Worm (Caenorhabditis elegans): ENCODE results near the gene sas-6.

DNA sequence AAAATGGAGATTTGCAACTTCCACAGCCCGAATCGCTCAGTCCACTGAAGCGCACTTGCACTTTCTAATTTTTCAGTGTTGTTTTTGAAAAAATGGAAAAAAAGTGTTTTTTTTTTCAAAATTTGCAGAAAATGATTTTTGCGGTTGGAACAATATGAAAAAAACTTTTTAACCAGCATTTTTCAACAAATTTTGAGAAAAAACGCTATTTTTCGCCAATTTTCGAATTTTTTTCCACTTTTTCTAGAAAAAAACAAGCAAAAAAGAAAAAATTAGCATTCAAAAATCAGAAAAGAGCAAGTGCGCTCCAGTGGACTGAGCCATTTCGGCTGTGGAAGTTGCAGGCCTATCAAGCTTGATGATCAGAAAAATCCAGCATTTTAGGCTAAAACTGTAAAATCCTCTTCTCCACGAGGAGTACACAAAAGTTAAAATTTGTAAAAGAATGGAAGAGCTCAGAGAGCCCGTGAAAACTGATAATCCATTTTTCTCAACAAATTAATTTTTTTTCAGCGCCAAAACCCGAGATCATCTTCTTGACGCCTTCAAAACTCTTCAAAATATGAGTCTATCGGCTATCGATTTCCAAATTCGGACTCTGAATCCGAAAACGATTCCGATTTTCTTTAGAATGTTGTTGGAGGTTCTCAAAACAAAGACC, 6.8 kb upstream of the sas-6 start:
- TF ChIP-seq nfya-1 (tag; optimal IDR thresholded peaks at IDR 0.05; ENCODE audit: borderline replicate concordance, insufficient read depth) (no peak), nhr-179 (tag; optimal IDR thresholded peaks at IDR 0.05) (no peak), pbrm-1 (GFP tag; IDR thresholded peaks at IDR 0.05) (0 out of 2 replicates have a peak, but pooled peaks have one; percentile 21), dpl-1 (GFP tag; optimal IDR thresholded peaks at IDR 0.05) (no peak)

Measured in whole organism, young adult.